Fruit fly (Drosophila melanogaster): ENCODE measurements around the gene CG32756.

The CG32756 gene

dm6 chrX:5980883-5981282 lies 35.4 kb downstream of the CG32756 start (continued):
- TF ChIP-seq H2.0 (GFP tag; IDR thresholded peaks at IDR 0.05) (peak; percentile 64), CG10565 (GFP tag; optimal IDR thresholded peaks at IDR 0.05) (no peak), CG8089 (GFP tag; optimal IDR thresholded peaks at IDR 0.05) (no peak), ash1 (GFP tag; optimal IDR thresholded peaks at IDR 0.05) (no peak), bigmax (GFP tag; optimal IDR thresholded peaks at IDR 0.05) (no peak), trh (GFP tag; optimal IDR thresholded peaks at IDR 0.05) (no peak), kah (GFP tag; optimal IDR thresholded peaks at IDR 0.05) (peak; percentile 10), HLH3B (GFP tag; IDR thresholded peaks at IDR 0.05) (peak; percentile 75), slou (GFP tag; optimal IDR thresholded peaks at IDR 0.05) (peak; percentile 43), CG32772 (GFP tag; IDR thresholded peaks at IDR 0.05) (peak; percentile 73), sens-2 (GFP tag; IDR thresholded peaks at IDR 0.05) (0 out of 2 replicates have a peak, but pooled peaks have one; percentile 51), CG7963 (GFP tag; IDR thresholded peaks at IDR 0.05; ENCODE audit: partially characterized antibody) (no peak), Hey (tag; optimal IDR thresholded peaks at IDR 0.05) (no peak), NK7.1 (GFP tag; optimal IDR thresholded peaks at IDR 0.05) (peak; percentile 14), tap (tag; optimal IDR thresholded peaks at IDR 0.05) (peak; percentile 75), CG11093 (GFP tag; IDR thresholded peaks at IDR 0.05) (peak; percentile 58; the same call in 1 of the 3 replicates), Atf-2 (GFP tag; optimal IDR thresholded peaks at IDR 0.05) (peak; percentile 14), sqz (GFP tag; optimal IDR thresholded peaks at IDR 0.05) (peak; percentile 16), Jarid2 (GFP tag; optimal IDR thresholded peaks at IDR 0.05) (peak; percentile 31), Spps (tag; optimal IDR thresholded peaks at IDR 0.05) (no peak), Eip74EF (GFP tag; optimal IDR thresholded peaks at IDR 0.05) (peak in 1 of 2 experiments; percentile 54), emc (GFP tag; optimal IDR thresholded peaks at IDR 0.05) (no peak), CG18599 (GFP tag; optimal IDR thresholded peaks at IDR 0.05) (peak; percentile 84), Dek (tag; optimal IDR thresholded peaks at IDR 0.05) (peak; percentile 73), Bgb (GFP tag; IDR thresholded peaks at IDR 0.05; ENCODE audit: partially characterized antibody) (no peak), jing (GFP tag; optimal IDR thresholded peaks at IDR 0.05) (peak; percentile 36), HHEX (GFP tag; optimal IDR thresholded peaks at IDR 0.05) (peak; percentile 51), CG5245 (GFP tag; optimal IDR thresholded peaks at IDR 0.05) (peak; percentile 15), fu2 (GFP tag; optimal IDR thresholded peaks at IDR 0.05) (peak; percentile 4), wor (GFP tag; IDR thresholded peaks at IDR 0.05) (0 out of 2 replicates have a peak, but pooled peaks have one; percentile 30), ac (GFP tag; optimal IDR thresholded peaks at IDR 0.05) (no peak), run (tag; optimal IDR thresholded peaks at IDR 0.05) (peak; percentile 42), CG8290 (GFP tag; optimal IDR thresholded peaks at IDR 0.05) (no peak), CG8290 (tag; optimal IDR thresholded peaks at IDR 0.05) (peak in 1 of 2 experiments; percentile 94), CG8765 (GFP tag; IDR thresholded peaks at IDR 0.05) (no peak), pum (GFP tag; optimal IDR thresholded peaks at IDR 0.05) (no peak), CG9932 (GFP tag; IDR thresholded peaks at IDR 0.05) (peak; percentile 86), CG6854 (GFP tag; optimal IDR thresholded peaks at IDR 0.05) (peak; percentile 77), Trl (optimal IDR thresholded peaks at IDR 0.05) (no peak), Trl (GFP tag; optimal IDR thresholded peaks at IDR 0.05) (peak; percentile 59), CG12155 (GFP tag; optimal IDR thresholded peaks at IDR 0.05) (peak; percentile 68), en (GFP tag; optimal IDR thresholded peaks at IDR 0.05) (no peak), CG4404 (GFP tag; IDR thresholded peaks at IDR 0.05) (peak; percentile 47), exex (tag; optimal IDR thresholded peaks at IDR 0.05) (peak; percentile 30), CG10267 (tag; optimal IDR thresholded peaks at IDR 0.05) (peak; percentile 53), CG6689 (GFP tag; IDR thresholded peaks at IDR 0.05) (peak; percentile 80), dimm (GFP tag; IDR thresholded peaks at IDR 0.05) (0 out of 2 replicates have a peak, but pooled peaks have one; percentile 21), CG10366 (GFP tag; IDR thresholded peaks at IDR 0.05) (peak; percentile 82), bab2 (GFP tag; optimal IDR thresholded peaks at IDR 0.05) (peak; percentile 67), CG1024 (GFP tag; IDR thresholded peaks at IDR 0.05) (peak; percentile 30; the same call in 1 of the 2 replicates), zfh2 (GFP tag; optimal IDR thresholded peaks at IDR 0.05) (peak; percentile 55), CG8359 (GFP tag; optimal IDR thresholded peaks at IDR 0.05; ENCODE audit: borderline replicate concordance) (no peak)
